Fruit fly (Drosophila melanogaster): ENCODE data around the gene Ptpa.

Gene Ptpa

dm6 chr2L:3369083-3369653 lies 7.6 kb upstream of the Ptpa start (continued):
- peak; percentile 10 for TF ChIP-seq CG6813 (GFP tag; optimal IDR thresholded peaks at IDR 0.05)
- TF ChIP-seq CG4328 (GFP tag; optimal IDR thresholded peaks at IDR 0.05) = no peak
- TF ChIP-seq B-H2 (GFP tag; optimal IDR thresholded peaks at IDR 0.05) = peak; percentile 25
- no peak for TF ChIP-seq Nf-YC (tag; optimal IDR thresholded peaks at IDR 0.05)
- TF ChIP-seq Hmr (GFP tag; optimal IDR thresholded peaks at IDR 0.05) = peak; percentile 26
- peak; percentile 92 for TF ChIP-seq GATAe (GFP tag; conservative IDR thresholded peaks at IDR 0.05)
- TF ChIP-seq CG5180 (GFP tag; optimal IDR thresholded peaks at IDR 0.05) = peak; percentile 22
- peak; percentile 41 for TF ChIP-seq Ets65A (GFP tag)
- no peak for TF ChIP-seq bab2 (GFP tag; optimal IDR thresholded peaks at IDR 0.05)
- TF ChIP-seq CG18764 (GFP tag; optimal IDR thresholded peaks at IDR 0.05) = no peak
- TF ChIP-seq Hey (tag; optimal IDR thresholded peaks at IDR 0.05) = peak; percentile 70
- TF ChIP-seq hkb (optimal IDR thresholded peaks at IDR 0.05) = no peak
- 0 out of 2 replicates have a peak, but pooled peaks have one; percentile 20 for TF ChIP-seq hkb (GFP tag; IDR thresholded peaks at IDR 0.05)
- peak; percentile 5 for TF ChIP-seq CG2678 (tag; optimal IDR thresholded peaks at IDR 0.05)
- TF ChIP-seq cg (GFP tag; optimal IDR thresholded peaks at IDR 0.05) = peak; percentile 45
- 0 out of 2 replicates have a peak, but pooled peaks have one; percentile 25 for TF ChIP-seq Adf1 (GFP tag; IDR thresholded peaks at IDR 0.05)
- TF ChIP-seq chinmo (GFP tag; IDR thresholded peaks at IDR 0.05; ENCODE audit: partially characterized antibody) = 0 out of 4 replicates have a peak, but pooled peaks have one; percentile 62
- no peak for TF ChIP-seq Max (GFP tag; optimal IDR thresholded peaks at IDR 0.05)
- TF ChIP-seq sug (tag; optimal IDR thresholded peaks at IDR 0.05) = peak; percentile 85

DNA sequence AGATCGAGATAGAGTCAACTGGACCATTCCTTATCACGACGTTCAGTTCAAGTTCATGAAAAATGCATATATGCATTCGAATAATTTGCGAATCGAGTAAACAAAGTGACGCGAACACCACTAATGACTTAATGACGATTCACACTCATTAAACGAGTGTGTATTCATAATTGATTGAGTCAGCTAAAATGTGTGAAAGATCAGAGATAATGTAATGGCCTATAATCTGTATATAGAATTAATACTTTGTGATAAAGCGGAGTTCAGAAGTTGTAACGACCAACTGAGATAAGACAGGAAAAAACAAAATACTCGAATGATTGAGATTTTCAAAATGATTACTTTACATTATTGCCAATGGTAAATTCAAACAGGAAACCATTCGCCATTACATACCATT lies 7.0 kb upstream of the Ptpa start:
- TF ChIP-seq cad (GFP tag; optimal IDR thresholded peaks at IDR 0.05) (no peak), CG9932 (GFP tag; IDR thresholded peaks at IDR 0.05) (no peak), CG12236 (GFP tag; optimal IDR thresholded peaks at IDR 0.05) (no peak), ssp (GFP tag; IDR thresholded peaks at IDR 0.05) (no peak), rib (GFP tag; IDR thresholded peaks at IDR 0.05) (no peak), sima (GFP tag; optimal IDR thresholded peaks at IDR 0.05) (no peak), Usf (GFP tag; optimal IDR thresholded peaks at IDR 0.05) (no peak), CG12659 (GFP tag; optimal IDR thresholded peaks at IDR 0.05) (no peak), CG11560 (tag; IDR thresholded peaks at IDR 0.05) (no peak), Asciz (GFP tag; optimal IDR thresholded peaks at IDR 0.05) (no peak), crp (GFP tag; optimal IDR thresholded peaks at IDR 0.05) (no peak), CG4424 (GFP tag; optimal IDR thresholded peaks at IDR 0.05) (no peak), Sox100B (GFP tag; optimal IDR thresholded peaks at IDR 0.05) (no peak), CG6683 (GFP tag; optimal IDR thresholded peaks at IDR 0.05) (no peak), pnt (GFP tag; optimal IDR thresholded peaks at IDR 0.05) (no peak), CG14014 (GFP tag; IDR thresholded peaks at IDR 0.05) (no peak)

DNA sequence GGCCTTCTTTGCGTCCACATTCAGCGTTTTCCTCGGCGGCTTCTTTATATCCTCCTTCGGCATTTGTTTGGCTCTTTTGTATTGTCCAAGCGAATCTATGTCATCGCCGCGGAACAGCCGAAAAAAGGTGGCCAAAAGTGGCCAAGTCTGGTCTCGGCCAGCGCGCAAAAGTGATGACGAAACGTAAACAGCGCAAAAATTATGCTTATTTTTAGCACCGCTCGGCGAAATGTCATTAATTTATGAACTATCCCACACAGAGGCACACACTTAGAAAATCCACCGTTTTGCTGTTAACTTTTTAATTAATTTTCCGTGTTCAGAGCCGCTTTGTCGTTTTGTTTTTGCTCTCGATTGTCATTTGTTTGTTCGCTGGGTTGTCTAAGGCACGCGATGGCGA lies 5.9 kb upstream of the Ptpa start:
- TF ChIP-seq Med (GFP tag) = peak; percentile 8
- peak; percentile 25 for TF ChIP-seq mirr (GFP tag; optimal IDR thresholded peaks at IDR 0.05)
- TF ChIP-seq vvl (GFP tag; IDR thresholded peaks at IDR 0.05) = no peak
